Fruit fly (Drosophila melanogaster): ENCODE measurements around the gene Aldh7A1.

Gene Aldh7A1

DNA sequence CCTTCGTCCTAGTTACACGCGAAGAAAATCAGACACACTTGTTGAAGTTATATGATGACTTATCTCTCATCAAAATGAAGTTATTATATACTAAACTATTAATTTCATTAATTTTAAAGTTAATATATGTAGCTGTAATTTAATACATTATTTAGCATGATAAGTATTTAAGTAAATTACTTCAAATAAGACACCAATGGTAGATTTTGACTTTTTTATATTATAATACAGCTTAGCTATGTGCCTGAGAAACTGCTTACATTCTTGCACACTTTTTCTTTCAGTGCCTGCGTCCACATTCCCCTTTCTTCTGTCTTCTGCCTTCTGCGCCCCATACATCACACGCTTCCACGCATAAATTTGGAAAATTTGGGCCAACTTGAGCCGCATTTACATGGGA is 17.1 kb downstream of the Aldh7A1 start (continued):
- TF ChIP-seq Neu2 (GFP tag; optimal IDR thresholded peaks at IDR 0.05; ENCODE audit: borderline replicate concordance) (no peak), MBD-R2 (GFP tag; IDR thresholded peaks at IDR 0.05) (no peak), slp2 (GFP tag; optimal IDR thresholded peaks at IDR 0.05) (no peak), Ada2b (GFP tag; IDR thresholded peaks at IDR 0.05) (no peak), H2.0 (GFP tag; IDR thresholded peaks at IDR 0.05) (no peak), CG1647 (GFP tag; optimal IDR thresholded peaks at IDR 0.05) (no peak), CG6272 (GFP tag; IDR thresholded peaks at IDR 0.05) (no peak), sens-2 (GFP tag; IDR thresholded peaks at IDR 0.05) (no peak), Doc2 (GFP tag; IDR thresholded peaks at IDR 0.05) (no peak), CG33213 (GFP tag; optimal IDR thresholded peaks at IDR 0.05) (no peak), CG11696 (GFP tag; IDR thresholded peaks at IDR 0.05) (no peak), fd64A (GFP tag; optimal IDR thresholded peaks at IDR 0.05) (no peak), pho (GFP tag; optimal IDR thresholded peaks at IDR 0.05) (no peak), CG6813 (GFP tag; optimal IDR thresholded peaks at IDR 0.05) (no peak), klu (GFP tag; IDR thresholded peaks at IDR 0.05) (no peak), sob (GFP tag; IDR thresholded peaks at IDR 0.05) (no peak), mirr (GFP tag; optimal IDR thresholded peaks at IDR 0.05) (no peak), CG17186 (GFP tag; optimal IDR thresholded peaks at IDR 0.05) (no peak), emc (GFP tag; optimal IDR thresholded peaks at IDR 0.05) (no peak), CG7556 (GFP tag; optimal IDR thresholded peaks at IDR 0.05) (peak; percentile 67), z (GFP tag; IDR thresholded peaks at IDR 0.05) (no peak)

dm6 chr3L:19237780-19238179 is 30.9 kb downstream of the Aldh7A1 start:
- no peak for TF ChIP-seq dan (GFP tag; IDR thresholded peaks at IDR 0.05)
- no peak for TF ChIP-seq Opbp (GFP tag; IDR thresholded peaks at IDR 0.05; ENCODE audit: partially characterized antibody)
- TF ChIP-seq CG6854 (GFP tag; optimal IDR thresholded peaks at IDR 0.05), result no peak
- TF ChIP-seq Scr (GFP tag; IDR thresholded peaks at IDR 0.05; ENCODE audit: partially characterized antibody), result no peak
- no peak for TF ChIP-seq Kr (GFP tag; optimal IDR thresholded peaks at IDR 0.05)
- TF ChIP-seq CG3281 (GFP tag; optimal IDR thresholded peaks at IDR 0.05), result no peak
- TF ChIP-seq CG14860 (GFP tag; IDR thresholded peaks at IDR 0.05; ENCODE audit: partially characterized antibody), result 0 out of 3 replicates have a peak, but pooled peaks have one; percentile 27
- peak; percentile 17 for TF ChIP-seq Myb (GFP tag; optimal IDR thresholded peaks at IDR 0.05)
- TF ChIP-seq CG12104 (GFP tag; optimal IDR thresholded peaks at IDR 0.05), result no peak
- no peak for TF ChIP-seq CG11093 (GFP tag; IDR thresholded peaks at IDR 0.05)
- no peak for TF ChIP-seq CG2875 (GFP tag; optimal IDR thresholded peaks at IDR 0.05)
- TF ChIP-seq slbo (GFP tag; IDR thresholded peaks at IDR 0.05), result no peak
- TF ChIP-seq CG12391 (tag; optimal IDR thresholded peaks at IDR 0.05), result no peak
- TF ChIP-seq wek (GFP tag; optimal IDR thresholded peaks at IDR 0.05), result no peak
- no peak for TF ChIP-seq CG12299 (tag; optimal IDR thresholded peaks at IDR 0.05)
- TF ChIP-seq jumu (GFP tag; optimal IDR thresholded peaks at IDR 0.05), result no peak
- no peak for TF ChIP-seq mam (GFP tag; optimal IDR thresholded peaks at IDR 0.05)
- no peak for TF ChIP-seq esg (GFP tag; conservative IDR thresholded peaks at IDR 0.05)
- no peak for TF ChIP-seq Eip74EF (GFP tag; optimal IDR thresholded peaks at IDR 0.05)
- no peak for TF ChIP-seq tup (GFP tag; optimal IDR thresholded peaks at IDR 0.05)
- no peak for TF ChIP-seq her (GFP tag; optimal IDR thresholded peaks at IDR 0.05)
- TF ChIP-seq CG18764 (GFP tag; optimal IDR thresholded peaks at IDR 0.05), result no peak
- TF ChIP-seq YL-1 (GFP tag; optimal IDR thresholded peaks at IDR 0.05), result no peak
- TF ChIP-seq Med (GFP tag), result peak; percentile 3
- TF ChIP-seq CG9932 (GFP tag; IDR thresholded peaks at IDR 0.05), result no peak
- no peak for TF ChIP-seq zen2 (GFP tag; IDR thresholded peaks at IDR 0.05; ENCODE audit: partially characterized antibody)
- TF ChIP-seq CG14667 (GFP tag; IDR thresholded peaks at IDR 0.05), result no peak
- TF ChIP-seq TFAM (GFP tag; optimal IDR thresholded peaks at IDR 0.05), result no peak
- TF ChIP-seq CG7839 (tag; optimal IDR thresholded peaks at IDR 0.05), result no peak
- no peak for TF ChIP-seq CG16779 (GFP tag; IDR thresholded peaks at IDR 0.05)
- TF ChIP-seq hbn (GFP tag; IDR thresholded peaks at IDR 0.05; ENCODE audit: partially characterized antibody), result no peak
- TF ChIP-seq sob (GFP tag; IDR thresholded peaks at IDR 0.05), result no peak

Measured in whole organism, embryonic.